Fruit fly (Drosophila melanogaster) whole organism, embryonic: ENCODE results near the gene SMC3.

Experiments used
- Aef1 ChIP-seq: fragments of 200-800 bp; sonication (Bioruptor generic); IDR thresholded peaks from 3 replicates; pipeline ENCODE4 v1.3.6; 2022; ENCODE audit warnings: missing biosample characterization, missing genetic modification characterization
- Atf3 ChIP-seq: fragments of 200-800 bp; sonication (Bioruptor generic); optimal IDR thresholded peaks from 3 replicates; lab custom pipeline; 2016; ENCODE audit warnings: missing biosample characterization, missing genetic modification characterization
- BEAF-32 ChIP-seq: fragments of 200-800 bp; sonication (Bioruptor generic); optimal IDR thresholded peaks from 3 replicates; lab custom pipeline; 2017; ENCODE audit warnings: missing biosample characterization, missing genetic modification characterization, mild to moderate bottlenecking, moderate library complexity, missing genetic modification reagents
- BtbVII ChIP-seq: fragments of 200-800 bp; sonication (Bioruptor generic); optimal IDR thresholded peaks from 3 replicates; lab custom pipeline; 2017; ENCODE audit warnings: missing biosample characterization, mild to moderate bottlenecking, missing genetic modification characterization
- CG10147 ChIP-seq: fragments of 200-800 bp; sonication (Bioruptor generic); optimal IDR thresholded peaks from 2 replicates; lab custom pipeline; 2019; ENCODE audit warnings: missing biosample characterization, mild to moderate bottlenecking, missing genetic modification characterization, moderate library complexity
- CG12155 ChIP-seq: fragments of 200-800 bp; sonication (Bioruptor generic); optimal IDR thresholded peaks from 3 replicates; lab custom pipeline; 2016; ENCODE audit warnings: missing biosample characterization, missing genetic modification characterization
- CG13287 ChIP-seq: fragments of 200-800 bp; sonication (Bioruptor generic); IDR thresholded peaks from 2 replicates; pipeline ENCODE4 v1.3.6; 2022; ENCODE audit warnings: missing biosample characterization, missing genetic modification characterization; ENCODE audit not compliant: partially characterized antibody
- CG13624 ChIP-seq: fragments of 200-800 bp; sonication (Bioruptor generic); optimal IDR thresholded peaks from 2 replicates; lab custom pipeline; 2016; ENCODE audit warnings: missing biosample characterization, missing genetic modification characterization
- CG14965 ChIP-seq: fragments of 200-800 bp; sonication (Bioruptor generic); optimal IDR thresholded peaks from 2 replicates; lab custom pipeline; 2016; ENCODE audit warnings: missing biosample characterization, missing genetic modification characterization, borderline replicate concordance
- CG15514 ChIP-seq: fragments of 200-800 bp; sonication (Bioruptor generic); optimal IDR thresholded peaks from 3 replicates; lab custom pipeline; 2017; ENCODE audit warnings: missing biosample characterization, missing genetic modification characterization, mild to moderate bottlenecking, moderate library complexity, missing genetic modification reagents
- CG16813 ChIP-seq: fragments of 200-800 bp; sonication (Bioruptor generic); IDR thresholded peaks from 3 replicates; pipeline ENCODE4 v1.3.6; 2022; ENCODE audit warnings: missing biosample characterization, missing genetic modification characterization; ENCODE audit not compliant: partially characterized antibody
- CG2116 ChIP-seq: fragments of 200-800 bp; sonication (Bioruptor generic); optimal IDR thresholded peaks from 3 replicates; lab custom pipeline; 2018; ENCODE audit warnings: missing biosample characterization, mild to moderate bottlenecking, missing genetic modification characterization
- CG2129 ChIP-seq: fragments of 200-800 bp; sonication (Bioruptor generic); IDR thresholded peaks from 2 replicates; pipeline ENCODE4 v1.3.6; 2022; ENCODE audit warnings: missing biosample characterization, missing genetic modification characterization; ENCODE audit not compliant: partially characterized antibody
- CG4360 ChIP-seq: fragments of 200-800 bp; sonication (Bioruptor generic); IDR thresholded peaks from 2 replicates; pipeline ENCODE4 v1.3.6; 2022; ENCODE audit warnings: missing biosample characterization, missing genetic modification characterization
- CG6791 ChIP-seq: fragments of 200-800 bp; sonication (Bioruptor generic); IDR thresholded peaks from 3 replicates; pipeline ENCODE4 v1.3.6; 2022; ENCODE audit warnings: missing biosample characterization, missing genetic modification characterization; ENCODE audit not compliant: partially characterized antibody
- CG9215 ChIP-seq: fragments of 200-800 bp; sonication (Bioruptor generic); IDR thresholded peaks from 2 replicates; pipeline ENCODE4 v1.3.6; 2022; ENCODE audit warnings: missing biosample characterization, missing genetic modification characterization
- CG9437 ChIP-seq: fragments of 200-800 bp; sonication (Bioruptor generic); optimal IDR thresholded peaks from 2 replicates; lab custom pipeline; 2018; ENCODE audit warnings: missing biosample characterization, mild to moderate bottlenecking, missing genetic modification characterization
- CG9817 ChIP-seq: fragments of 200-800 bp; sonication (Bioruptor generic); optimal IDR thresholded peaks from 2 replicates; lab custom pipeline; 2018; ENCODE audit warnings: missing biosample characterization, mild to moderate bottlenecking, missing genetic modification characterization, moderate library complexity
- CoRest ChIP-seq: fragments of 200-800 bp; sonication (Bioruptor generic); optimal IDR thresholded peaks from 3 replicates; lab custom pipeline; 2018; ENCODE audit warnings: missing biosample characterization, mild to moderate bottlenecking, missing genetic modification characterization, moderate library complexity
- Doc3 ChIP-seq: fragments of 200-800 bp; sonication (Bioruptor generic); IDR thresholded peaks from 3 replicates; pipeline ENCODE4 v1.3.6; 2022; ENCODE audit warnings: missing biosample characterization, missing genetic modification characterization; ENCODE audit not compliant: partially characterized antibody
- E2f2 ChIP-seq: fragments of 200-800 bp; sonication (Bioruptor generic); IDR thresholded peaks from 2 replicates; pipeline ENCODE4 v1.3.6; 2022; ENCODE audit warnings: missing biosample characterization, missing genetic modification characterization
- Hr3 ChIP-seq: fragments of 200-800 bp; sonication (Bioruptor generic); optimal IDR thresholded peaks from 3 replicates; lab custom pipeline; 2016; ENCODE audit warnings: missing biosample characterization, missing genetic modification characterization
- Kr ChIP-seq: fragments of 200-800 bp; sonication (Bioruptor generic); optimal IDR thresholded peaks from 2 replicates; lab custom pipeline; 2017; ENCODE audit warnings: missing biosample characterization, mild to moderate bottlenecking, missing genetic modification characterization
- Lhr ChIP-seq: fragments of 200-800 bp; sonication (Bioruptor generic); optimal IDR thresholded peaks from 3 replicates; lab custom pipeline; 2017; ENCODE audit warnings: mild to moderate bottlenecking, missing biosample characterization, missing genetic modification reagents, missing genetic modification characterization
- NC2α ChIP-seq: fragments of 200-800 bp; sonication (Bioruptor generic); optimal IDR thresholded peaks from 2 replicates; lab custom pipeline; 2016; ENCODE audit warnings: missing biosample characterization, missing genetic modification characterization
- Nf-YB ChIP-seq: fragments of 200-800 bp; sonication (Bioruptor generic); optimal IDR thresholded peaks from 3 replicates; lab custom pipeline; 2019; ENCODE audit warnings: missing biosample characterization, mild to moderate bottlenecking, missing genetic modification characterization, moderate library complexity
- Scr ChIP-seq: fragments of 200-800 bp; sonication (Bioruptor generic); IDR thresholded peaks from 2 replicates; pipeline ENCODE4 v1.3.6; 2022; ENCODE audit warnings: missing biosample characterization, missing genetic modification characterization; ENCODE audit not compliant: partially characterized antibody
- Sry-δ ChIP-seq: fragments of 200-800 bp; sonication (Bioruptor generic); optimal IDR thresholded peaks from 2 replicates; lab custom pipeline; 2016; ENCODE audit warnings: missing biosample characterization, missing genetic modification characterization
- amos ChIP-seq: fragments of 200-800 bp; sonication (Bioruptor generic); IDR thresholded peaks from 2 replicates; pipeline ENCODE4 v1.3.6; 2022; ENCODE audit warnings: missing biosample characterization, missing genetic modification characterization; ENCODE audit not compliant: partially characterized antibody
- aop ChIP-seq: fragments of 200-800 bp; sonication (Bioruptor generic); IDR thresholded peaks from 2 replicates; pipeline ENCODE4 v1.3.6; 2022; ENCODE audit warnings: missing biosample characterization, missing genetic modification characterization
- bbx ChIP-seq: fragments of 200-800 bp; sonication (Bioruptor generic); IDR thresholded peaks from 2 replicates; pipeline ENCODE4 v1.3.6; 2022; ENCODE audit warnings: missing biosample characterization, missing genetic modification characterization; ENCODE audit not compliant: partially characterized antibody
- ewg ChIP-seq: fragments of 200-800 bp; sonication (Bioruptor generic); optimal IDR thresholded peaks from 3 replicates; lab custom pipeline; 2017; ENCODE audit warnings: mild to moderate bottlenecking, missing biosample characterization, missing genetic modification reagents, missing genetic modification characterization
- gro ChIP-seq: fragments of 200-800 bp; sonication (Bioruptor generic); optimal IDR thresholded peaks from 2 replicates; lab custom pipeline; 2016; ENCODE audit warnings: missing biosample characterization, missing genetic modification characterization
- her ChIP-seq: fragments of 200-800 bp; sonication (Bioruptor generic); optimal IDR thresholded peaks from 2 replicates; lab custom pipeline; 2016; ENCODE audit warnings: missing biosample characterization, missing genetic modification characterization
- inv ChIP-seq: fragments of 200-800 bp; sonication (Bioruptor generic); IDR thresholded peaks from 2 replicates; pipeline ENCODE4 v1.3.6; 2022; ENCODE audit warnings: missing biosample characterization, missing genetic modification characterization; ENCODE audit not compliant: partially characterized antibody
- jigr1 ChIP-seq: fragments of 200-800 bp; sonication (Bioruptor generic); IDR thresholded peaks from 3 replicates; pipeline ENCODE4 v1.3.6; 2022; ENCODE audit warnings: missing biosample characterization, missing genetic modification characterization
- ken ChIP-seq: fragments of 200-800 bp; sonication (Bioruptor generic); IDR thresholded peaks from 3 replicates; pipeline ENCODE4 v1.3.6; 2022; ENCODE audit warnings: missing biosample characterization, missing genetic modification characterization
- knrl ChIP-seq: fragments of 200-800 bp; sonication (Bioruptor generic); IDR thresholded peaks from 3 replicates; pipeline ENCODE4 v1.3.6; 2022; ENCODE audit warnings: missing biosample characterization, missing genetic modification characterization; ENCODE audit not compliant: partially characterized antibody
- mld ChIP-seq: fragments of 200-800 bp; sonication (Bioruptor generic); IDR thresholded peaks from 3 replicates; pipeline ENCODE4 v1.3.6; 2022; ENCODE audit warnings: missing biosample characterization, missing genetic modification characterization; ENCODE audit not compliant: partially characterized antibody
- nerfin-2 ChIP-seq: fragments of 200-800 bp; sonication (Bioruptor generic); IDR thresholded peaks from 2 replicates; pipeline ENCODE4 v1.3.6; 2022; ENCODE audit warnings: missing biosample characterization, missing genetic modification characterization; ENCODE audit not compliant: partially characterized antibody
- phol ChIP-seq: fragments of 200-800 bp; sonication (Bioruptor generic); optimal IDR thresholded peaks from 3 replicates; lab custom pipeline; 2018; ENCODE audit warnings: missing biosample characterization, mild to moderate bottlenecking, missing genetic modification characterization, moderate library complexity
- prd ChIP-seq, 3 experiments: fragments of >200 bp in 2 of 3; fragments of 200-800 bp in 1 of 3; sonication (Bioruptor generic) in 1 of 3; optimal IDR thresholded peaks in 2 of 3; IDR thresholded peaks in 1 of 3; 2 replicates in 2 of 3; 3 replicates in 1 of 3; pipeline versions ENCODE4 v1.3.6 to Lab custom; 2017 to 2022; ENCODE audit warnings: missing biosample characterization in 1 of 3, missing genetic modification characterization in 1 of 3
- pzg ChIP-seq: fragments of 200-800 bp; sonication (Bioruptor generic); optimal IDR thresholded peaks from 3 replicates; lab custom pipeline; 2018; ENCODE audit warnings: missing biosample characterization, mild to moderate bottlenecking, missing genetic modification characterization, moderate library complexity
- row ChIP-seq: fragments of 200-800 bp; sonication (Bioruptor generic); IDR thresholded peaks from 3 replicates; pipeline ENCODE4 v1.3.6; 2022; ENCODE audit warnings: missing biosample characterization, missing genetic modification characterization
- sug ChIP-seq: fragments of 200-800 bp; optimal IDR thresholded peaks from 2 replicates; lab custom pipeline; 2019; ENCODE audit warnings: missing biosample characterization, mild to moderate bottlenecking, missing genetic modification characterization, moderate library complexity
- tna ChIP-seq: fragments of 200-800 bp; sonication (Bioruptor generic); IDR thresholded peaks from 2 replicates; pipeline ENCODE4 v1.3.6; 2022; ENCODE audit warnings: missing biosample characterization, missing genetic modification characterization; ENCODE audit not compliant: partially characterized antibody
- trem ChIP-seq: fragments of 200-800 bp; optimal IDR thresholded peaks from 3 replicates; lab custom pipeline; 2019; ENCODE audit warnings: missing biosample characterization, mild to moderate bottlenecking, missing genetic modification characterization, moderate library complexity
- unc-4 ChIP-seq: fragments of 200-800 bp; sonication (Bioruptor generic); IDR thresholded peaks from 2 replicates; pipeline ENCODE4 v1.3.6; 2022; ENCODE audit warnings: missing biosample characterization, missing genetic modification characterization; ENCODE audit not compliant: partially characterized antibody

SMC3 gene

dm6 chrX:16593418-16593817, at the start of gene SMC3, which contains the start of gene Ubc7:
SMC3 (minus strand) TSS chrX:16593439.
Ubc7 (plus strand) TSS chrX:16593677.
- TF ChIP-seq CG4360 (GFP tag; lab: Robert Waterston, UW) (peak; percentile 70), phol (tag; lab: Kevin White, UChicago) (peak; percentile 2), nerfin-2 (GFP tag; lab: Robert Waterston, UW) (peak; percentile 97), unc-4 (GFP tag; lab: Robert Waterston, UW) (peak; percentile 89), CG12155 (GFP tag; lab: Kevin White, UChicago) (peak; percentile 29), Aef1 (GFP tag; lab: Robert Waterston, UW) (no peak), jigr1 (GFP tag; lab: Robert Waterston, UW) (no peak), CG9215 (GFP tag; lab: Robert Waterston, UW) (no peak), her (GFP tag; lab: Kevin White, UChicago) (no peak), mld (GFP tag; lab: Robert Waterston, UW) (peak; percentile 88; the same call in 2 of the 3 replicates), row (0 out of 3 replicates have a peak, but pooled peaks have one; percentile 17), CG9437 (GFP tag; lab: Kevin White, UChicago) (peak; percentile 14), CG13624 (no peak), amos (GFP tag; lab: Robert Waterston, UW) (peak; percentile 82), CG14965 (GFP tag; lab: Kevin White, UChicago) (no peak), ewg (GFP tag; lab: Kevin White, UChicago) (no peak), prd (optimal IDR thresholded peaks at IDR 0.05; lab: Kevin White, UChicago) (no peak), prd (GFP tag; IDR thresholded peaks at IDR 0.05; lab: Robert Waterston, UW) (no peak), inv (GFP tag; lab: Robert Waterston, UW) (peak; percentile 88), CG6791 (GFP tag; lab: Robert Waterston, UW) (peak; percentile 88; the same call in 2 of the 3 replicates), tna (GFP tag; lab: Robert Waterston, UW) (peak; percentile 91), CG2129 (GFP tag; lab: Robert Waterston, UW) (peak; percentile 74), Nf-YB (GFP tag; lab: Kevin White, UChicago) (no peak), BEAF-32 (GFP tag; lab: Kevin White, UChicago) (peak; percentile 85), CG15514 (peak; percentile 45), Scr (GFP tag; lab: Robert Waterston, UW) (peak; percentile 94), CG16813 (GFP tag; lab: Robert Waterston, UW) (peak; percentile 95), BtbVII (GFP tag; lab: Kevin White, UChicago) (no peak), trem (tag; lab: Kevin White, UChicago) (peak; percentile 45), CG9817 (no peak), Lhr (GFP tag; lab: Kevin White, UChicago) (no peak), sug (tag; lab: Kevin White, UChicago) (peak; percentile 27), knrl (GFP tag; lab: Robert Waterston, UW) (peak; percentile 86; the same call in 2 of the 3 replicates), Hr3 (GFP tag; lab: Kevin White, UChicago) (no peak), Sry-δ (GFP tag; lab: Kevin White, UChicago) (peak; percentile 61), aop (GFP tag; lab: Robert Waterston, UW) (no peak), CG2116 (GFP tag; lab: Kevin White, UChicago) (peak; percentile 90), E2f2 (GFP tag; lab: Robert Waterston, UW) (peak; percentile 29; the same call in 1 of the 2 replicates), CoRest (peak; percentile 11), bbx (peak; percentile 81), gro (no peak), Doc3 (GFP tag; lab: Robert Waterston, UW) (peak; percentile 88), CG13287 (GFP tag; lab: Robert Waterston, UW) (peak; percentile 93), NC2α (no peak), Atf3 (GFP tag; lab: Kevin White, UChicago) (no peak), CG10147 (GFP tag; lab: Kevin White, UChicago) (peak; percentile 20), Kr (GFP tag; lab: Kevin White, UChicago) (no peak), pzg (GFP tag; lab: Kevin White, UChicago) (peak; percentile 28), ken (GFP tag; lab: Robert Waterston, UW) (no peak)
